Worm (Caenorhabditis elegans) whole organism, young adult: ENCODE results near the gene lin-37.

Experiments used
- B0336.3 ChIP-seq: fragments of 200-800 bp; sonication (Bioruptor generic); IDR thresholded peaks from 2 replicates; pipeline ENCODE4 v1.3.6; 2022; ENCODE audit warnings: missing genetic modification characterization, missing compliant biosample characterization
- F57A8.1 ChIP-seq: fragments of 200-800 bp; sonication (Bioruptor generic); optimal IDR thresholded peaks from 2 replicates; lab custom pipeline; 2018; ENCODE audit warnings: mild to moderate bottlenecking, missing genetic modification characterization, moderate library complexity, missing compliant biosample characterization
- ceh-27 ChIP-seq: fragments of 200-800 bp; sonication (Bioruptor generic); optimal IDR thresholded peaks from 2 replicates; lab custom pipeline; 2018; ENCODE audit warnings: mild to moderate bottlenecking, missing genetic modification characterization, moderate library complexity, missing compliant biosample characterization
- ceh-79 ChIP-seq: sonication (generic microtip); optimal IDR thresholded peaks from 2 replicates; lab custom pipeline; 2017; ENCODE audit warnings: mild to moderate bottlenecking, missing genetic modification characterization, missing compliant biosample characterization
- egl-18 ChIP-seq: fragments of 200-800 bp; sonication (Bioruptor generic); IDR thresholded peaks from 2 replicates; pipeline ENCODE4 v1.3.6; 2022; ENCODE audit warnings: missing genetic modification reagents, missing genetic modification characterization, missing compliant biosample characterization
- ets-4 ChIP-seq: fragments of 200-800 bp; sonication (Bioruptor generic); optimal IDR thresholded peaks from 2 replicates; lab custom pipeline; 2018; ENCODE audit warnings: mild to moderate bottlenecking, missing genetic modification characterization, missing compliant biosample characterization
- madf-8 ChIP-seq: fragments of 200-800 bp; sonication (Bioruptor generic); conservative IDR thresholded peaks from 2 replicates; pipeline ENCODE4 v1.3.6; 2022; ENCODE audit warnings: missing genetic modification reagents, missing genetic modification characterization, missing compliant biosample characterization
- pha-4 ChIP-seq: fragments of 150-350 bp; sonication (generic microtip); optimal IDR thresholded peaks from 2 replicates; lab custom pipeline; 2014; ENCODE audit warnings: missing biosample characterization, missing genetic modification reagents, missing genetic modification characterization
- rec-8 ChIP-seq, 2 experiments: sonication (generic microtip); optimal IDR thresholded peaks; 2 replicates each; lab custom pipeline; 2016; ENCODE audit warnings: mild to moderate bottlenecking in 2 of 2, missing genetic modification characterization in 2 of 2, missing genetic modification reagents in 2 of 2, missing genotype in 2 of 2, missing biosample characterization in 1 of 2, missing compliant biosample characterization in 1 of 2, moderate library complexity in 1 of 2
- tbx-9 ChIP-seq: sonication (generic microtip); optimal IDR thresholded peaks from 2 replicates; lab custom pipeline; 2016; ENCODE audit warnings: borderline replicate concordance, missing genetic modification characterization, inconsistent platforms, missing compliant biosample characterization
- unc-130 ChIP-seq: sonication (generic microtip); optimal IDR thresholded peaks from 2 replicates; lab custom pipeline; 2016; ENCODE audit warnings: missing genetic modification reagents, missing genetic modification characterization, missing compliant biosample characterization
- unc-62 ChIP-seq: fragments of 150-350 bp; optimal IDR thresholded peaks from 2 replicates; lab custom pipeline; 2014; ENCODE audit warnings: missing biosample characterization, missing genetic modification reagents, missing genetic modification characterization
- ztf-26 ChIP-seq: sonication (generic microtip); optimal IDR thresholded peaks from 2 replicates; lab custom pipeline; 2017; ENCODE audit warnings: missing genetic modification characterization, missing compliant biosample characterization
- ztf-6 ChIP-seq: fragments of 200-800 bp; sonication (Bioruptor generic); IDR thresholded peaks from 2 replicates; pipeline ENCODE4 v1.3.6; 2022; ENCODE audit warnings: missing genetic modification reagents, missing genetic modification characterization, missing compliant biosample characterization

- TF ChIP-seq F57A8.1 (no peak), tbx-9 (tag; lab: Kevin White, UChicago) (no peak), ets-4 (GFP tag; lab: Kevin White, UChicago) (no peak), madf-8 (GFP tag; lab: Robert Waterston, UW) (no peak), pha-4 (tag; lab: Kevin White, UChicago) (no peak), B0336.3 (GFP tag; lab: Robert Waterston, UW) (no peak), ztf-26 (tag; lab: Kevin White, UChicago) (no peak), unc-130 (GFP tag; lab: Kevin White, UChicago) (no peak), ceh-79 (tag; lab: Kevin White, UChicago) (no peak), ceh-27 (no peak), ztf-6 (GFP tag; lab: Robert Waterston, UW) (no peak), rec-8 (tag; optimal IDR thresholded peaks at IDR 0.05; lab: Kevin White, UChicago) (no peak), egl-18 (GFP tag; lab: Robert Waterston, UW) (no peak), unc-62 (no peak)
These were observed 12.6 kb upstream of the lin-37 start, which contains the start of gene tofu-7 for ce11 chrIII:7084908-7085307.
